Worm (Caenorhabditis elegans) whole organism, mixed stage, embryonic: ENCODE data around the gene Y108G3AL.2.

Source experiments
- M03D4.4 ChIP-seq: sonication (generic microtip); optimal IDR thresholded peaks from 2 replicates; lab custom pipeline; 2017; ENCODE audit warnings: mild to moderate bottlenecking, missing genetic modification characterization, missing compliant biosample characterization
- bed-3 ChIP-seq: fragments of 200-800 bp; sonication (Bioruptor generic); optimal IDR thresholded peaks from 3 replicates; lab custom pipeline; 2018; ENCODE audit warnings: mild to moderate bottlenecking, missing genetic modification characterization, moderate library complexity, missing compliant biosample characterization
- ceh-83 ChIP-seq: fragments of 200-800 bp; sonication (Bioruptor generic); optimal IDR thresholded peaks from 2 replicates; lab custom pipeline; 2018; ENCODE audit warnings: mild to moderate bottlenecking, missing genetic modification characterization, missing compliant biosample characterization
- ces-1 ChIP-seq: fragments of 150-350 bp; optimal IDR thresholded peaks from 2 replicates; lab custom pipeline; 2014; ENCODE audit warnings: missing biosample characterization, missing genetic modification reagents, missing genetic modification characterization
- elt-3 ChIP-seq: fragments of 150-350 bp; optimal IDR thresholded peaks from 2 replicates; lab custom pipeline; 2014; ENCODE audit warnings: missing biosample characterization, missing genetic modification characterization
- lsy-2 ChIP-seq: fragments of 150-350 bp; optimal IDR thresholded peaks from 2 replicates; lab custom pipeline; 2014; ENCODE audit warnings: missing biosample characterization, missing genetic modification characterization
- nhr-76 ChIP-seq: sonication (generic microtip); optimal IDR thresholded peaks from 2 replicates; lab custom pipeline; 2017; ENCODE audit warnings: missing biosample characterization, missing genetic modification characterization
- pha-4 ChIP-seq: fragments of 150-350 bp; optimal IDR thresholded peaks from 2 replicates; lab custom pipeline; 2018; ENCODE audit warnings: missing biosample characterization, missing genetic modification reagents, missing genetic modification characterization
- sem-2 ChIP-seq: fragments of 200-800 bp; sonication (Bioruptor generic); optimal IDR thresholded peaks from 2 replicates; lab custom pipeline; 2018; ENCODE audit warnings: mild to moderate bottlenecking, missing genetic modification characterization, missing compliant biosample characterization
- snpc-4 ChIP-seq: fragments of 150-350 bp; optimal IDR thresholded peaks from 2 replicates; lab custom pipeline; 2014; ENCODE audit warnings: missing biosample characterization, missing genetic modification characterization
- unc-39 ChIP-seq: fragments of 150-350 bp; optimal IDR thresholded peaks from 2 replicates; lab custom pipeline; 2014; ENCODE audit warnings: missing biosample characterization, missing genetic modification characterization

DNA sequence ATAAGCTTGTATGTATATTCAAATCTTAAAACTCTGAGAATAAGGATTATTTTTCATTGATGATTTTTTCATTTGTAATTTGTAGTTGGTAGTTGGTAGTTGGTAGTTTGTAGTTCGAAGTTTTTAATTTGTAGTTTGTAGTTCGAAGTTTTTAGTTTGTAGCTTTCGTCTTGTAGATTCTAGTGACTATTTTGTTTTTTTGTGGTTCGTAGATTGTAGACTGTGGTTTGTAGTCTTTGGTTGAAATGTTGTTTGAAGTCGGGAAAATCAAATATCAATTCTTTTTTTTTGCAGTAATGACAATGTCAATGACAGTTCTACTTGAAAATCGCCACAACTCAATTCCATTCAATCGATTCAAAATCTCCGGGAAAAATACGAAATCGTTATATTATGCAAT lies 21.1 kb upstream of the Y108G3AL.2 start:
- TF ChIP-seq ceh-83 (GFP tag; lab: Kevin White, UChicago) (no peak), unc-39 (tag; lab: Kevin White, UChicago) (no peak), elt-3 (tag; lab: Kevin White, UChicago) (no peak), pha-4 (tag; lab: Kevin White, UChicago) (no peak), lsy-2 (tag; lab: Kevin White, UChicago) (no peak), M03D4.4 (tag; lab: Kevin White, UChicago) (no peak), bed-3 (GFP tag; lab: Kevin White, UChicago) (no peak), ces-1 (GFP tag; lab: Kevin White, UChicago) (no peak), nhr-76 (tag; lab: Kevin White, UChicago) (no peak), snpc-4 (tag; lab: Kevin White, UChicago) (no peak), sem-2 (GFP tag; lab: Kevin White, UChicago) (no peak)
